Worm (Caenorhabditis elegans): ENCODE data around the gene klp-17.

- TF ChIP-seq ceh-28 (tag; optimal IDR thresholded peaks at IDR 0.05) (no peak), nhr-23 (tag; optimal IDR thresholded peaks at IDR 0.05) (no peak)
Measured at ce11 chrII:11448753-11449152, 18.7 kb downstream of the klp-17 start, which contains the start of gene W02B12.1.

All from whole organism, L3 larva.